Fruit fly (Drosophila melanogaster): Measurements from ENCODE around the gene Atg17.

Atg17 gene

DNA sequence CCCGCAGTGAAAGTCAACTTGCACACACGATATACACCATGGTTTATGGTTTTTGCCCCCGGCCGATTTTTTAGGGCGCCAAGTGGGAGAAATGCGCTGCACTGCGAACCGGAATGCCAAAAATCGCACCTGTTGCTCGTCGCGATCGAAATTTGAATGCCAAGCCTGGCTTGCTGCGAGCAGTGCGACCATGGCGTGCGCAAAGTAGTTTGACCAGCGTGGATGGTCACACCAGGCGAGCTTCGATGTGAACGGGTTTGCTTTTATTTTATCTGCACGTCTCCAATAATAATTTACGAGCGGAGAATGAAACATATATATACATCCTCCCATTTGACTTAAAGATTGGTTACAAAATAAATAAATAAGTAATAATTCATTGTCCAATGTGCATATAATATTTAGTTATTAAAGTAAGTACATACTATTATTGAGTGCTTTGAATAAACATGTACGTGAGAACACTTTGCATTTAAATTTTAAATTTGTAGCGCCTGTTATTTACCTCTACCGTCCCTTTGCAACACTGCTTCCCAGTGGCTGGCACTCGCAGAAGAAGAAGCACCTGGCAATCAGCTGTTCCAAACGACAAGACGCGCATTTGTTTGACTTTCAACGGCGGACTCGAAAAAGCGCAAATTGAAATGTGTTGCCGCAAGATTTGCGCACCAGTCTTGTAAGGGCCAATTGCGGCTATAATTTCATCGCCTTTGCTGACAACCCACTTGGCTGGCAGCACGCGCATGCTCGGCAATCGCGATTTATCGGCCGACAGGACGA, 15.9 kb downstream of the Atg17 start, which contains the start of the genes Rab23 and plx (continued):
- no peak for TF ChIP-seq CG1621 (tag; optimal IDR thresholded peaks at IDR 0.05)
- TF ChIP-seq CG7368 (GFP tag; optimal IDR thresholded peaks at IDR 0.05): peak; percentile 7

dm6 chr3R:5686049-5686757, 16.7 kb downstream of the Atg17 start:
- peak; percentile 52 for TF ChIP-seq Ets96B (tag; optimal IDR thresholded peaks at IDR 0.05)
- TF ChIP-seq Hr4 (GFP tag; optimal IDR thresholded peaks at IDR 0.05): peak; percentile 57
- TF ChIP-seq topi (GFP tag; optimal IDR thresholded peaks at IDR 0.05): peak; percentile 52
- TF ChIP-seq Blimp-1 (GFP tag; optimal IDR thresholded peaks at IDR 0.05): no peak
- TF ChIP-seq CG8319 (GFP tag; optimal IDR thresholded peaks at IDR 0.05): no peak
- peak; percentile 36 for TF ChIP-seq CG3919 (GFP tag; optimal IDR thresholded peaks at IDR 0.05)
- no peak for TF ChIP-seq CG11762 (GFP tag; optimal IDR thresholded peaks at IDR 0.05; ENCODE audit: insufficient read depth)
- TF ChIP-seq CG6276 (GFP tag; optimal IDR thresholded peaks at IDR 0.05): peak; percentile 25
- TF ChIP-seq acj6 (GFP tag; optimal IDR thresholded peaks at IDR 0.05): peak; percentile 8
- TF ChIP-seq CG8632 (GFP tag; optimal IDR thresholded peaks at IDR 0.05): peak; percentile 2
- TF ChIP-seq CG1621 (tag; optimal IDR thresholded peaks at IDR 0.05): no peak
- TF ChIP-seq cyc (GFP tag; optimal IDR thresholded peaks at IDR 0.05): peak; percentile 50
- TF ChIP-seq Hr39 (GFP tag; optimal IDR thresholded peaks at IDR 0.05): peak; percentile 50
- peak; percentile 9 for TF ChIP-seq Ets21C (GFP tag; optimal IDR thresholded peaks at IDR 0.05)
- TF ChIP-seq achi (GFP tag; optimal IDR thresholded peaks at IDR 0.05): peak; percentile 18
- TF ChIP-seq dac (GFP tag; optimal IDR thresholded peaks at IDR 0.05): no peak
- TF ChIP-seq Eip93F (GFP tag; optimal IDR thresholded peaks at IDR 0.05): no peak
- no peak for TF ChIP-seq CG16779 (tag; optimal IDR thresholded peaks at IDR 0.05)
- TF ChIP-seq CG15336 (GFP tag; IDR thresholded peaks at IDR 0.05): peak; percentile 31; the same call in 1 of the 2 replicates
- peak; percentile 52 for TF ChIP-seq Met (GFP tag; optimal IDR thresholded peaks at IDR 0.05)
- TF ChIP-seq CG6808 (GFP tag; optimal IDR thresholded peaks at IDR 0.05): peak; percentile 46
- peak; percentile 25 for TF ChIP-seq CG34406 (GFP tag; optimal IDR thresholded peaks at IDR 0.05)
- peak; percentile 51 for TF ChIP-seq pdm3 (GFP tag; optimal IDR thresholded peaks at IDR 0.05)
- peak; percentile 34 for TF ChIP-seq CG10669 (GFP tag; optimal IDR thresholded peaks at IDR 0.05)
- TF ChIP-seq fd59A (GFP tag; optimal IDR thresholded peaks at IDR 0.05): peak; percentile 16
- peak; percentile 42 for TF ChIP-seq Sox102F (GFP tag; optimal IDR thresholded peaks at IDR 0.05)
- peak; percentile 43 for TF ChIP-seq Eip75B (GFP tag; optimal IDR thresholded peaks at IDR 0.05)
- TF ChIP-seq CG6854 (GFP tag; optimal IDR thresholded peaks at IDR 0.05): no peak
- peak; percentile 42 for TF ChIP-seq dsx (GFP tag; optimal IDR thresholded peaks at IDR 0.05; ENCODE audit: poor library complexity, severe bottlenecking)
- peak; percentile 55 for TF ChIP-seq CG32006 (GFP tag; optimal IDR thresholded peaks at IDR 0.05)
- TF ChIP-seq CG11902 (GFP tag; optimal IDR thresholded peaks at IDR 0.05): no peak
- TF ChIP-seq ss (GFP tag; optimal IDR thresholded peaks at IDR 0.05): peak; percentile 18 to 29
- TF ChIP-seq CG9139 (GFP tag; optimal IDR thresholded peaks at IDR 0.05): peak; percentile 23
- peak; percentile 44 for TF ChIP-seq CG6792 (GFP tag; optimal IDR thresholded peaks at IDR 0.05)
- no peak for TF ChIP-seq fd85E (GFP tag; optimal IDR thresholded peaks at IDR 0.05)
- peak; percentile 58 for TF ChIP-seq lz (GFP tag; optimal IDR thresholded peaks at IDR 0.05)
- TF ChIP-seq Gug (GFP tag; IDR thresholded peaks at IDR 0.05): peak; percentile 31; the same call in 1 of the 2 replicates
- TF ChIP-seq CG3032 (tag; optimal IDR thresholded peaks at IDR 0.05): peak; percentile 40
- TF ChIP-seq salr (GFP tag; optimal IDR thresholded peaks at IDR 0.05): no peak
- TF ChIP-seq eg (GFP tag; IDR thresholded peaks at IDR 0.05): 0 out of 3 replicates have a peak, but pooled peaks have one; percentile 47
- peak; percentile 52 for TF ChIP-seq Smox (GFP tag; optimal IDR thresholded peaks at IDR 0.05)
- no peak for TF ChIP-seq fkh (GFP tag; optimal IDR thresholded peaks at IDR 0.05)
- peak; percentile 61 for TF ChIP-seq esn (GFP tag; optimal IDR thresholded peaks at IDR 0.05)
- TF ChIP-seq CG8119 (GFP tag; IDR thresholded peaks at IDR 0.05): 0 out of 3 replicates have a peak, but pooled peaks have one; percentile 35
- peak; percentile 30 for TF ChIP-seq OdsH (GFP tag; optimal IDR thresholded peaks at IDR 0.05)
